Fruit fly (Drosophila melanogaster): ENCODE measurements around the gene CG9231.
A peak's percentile ranks its signal among the peaks of the same experiment; 100 is the strongest.

CG9231 gene

DNA sequence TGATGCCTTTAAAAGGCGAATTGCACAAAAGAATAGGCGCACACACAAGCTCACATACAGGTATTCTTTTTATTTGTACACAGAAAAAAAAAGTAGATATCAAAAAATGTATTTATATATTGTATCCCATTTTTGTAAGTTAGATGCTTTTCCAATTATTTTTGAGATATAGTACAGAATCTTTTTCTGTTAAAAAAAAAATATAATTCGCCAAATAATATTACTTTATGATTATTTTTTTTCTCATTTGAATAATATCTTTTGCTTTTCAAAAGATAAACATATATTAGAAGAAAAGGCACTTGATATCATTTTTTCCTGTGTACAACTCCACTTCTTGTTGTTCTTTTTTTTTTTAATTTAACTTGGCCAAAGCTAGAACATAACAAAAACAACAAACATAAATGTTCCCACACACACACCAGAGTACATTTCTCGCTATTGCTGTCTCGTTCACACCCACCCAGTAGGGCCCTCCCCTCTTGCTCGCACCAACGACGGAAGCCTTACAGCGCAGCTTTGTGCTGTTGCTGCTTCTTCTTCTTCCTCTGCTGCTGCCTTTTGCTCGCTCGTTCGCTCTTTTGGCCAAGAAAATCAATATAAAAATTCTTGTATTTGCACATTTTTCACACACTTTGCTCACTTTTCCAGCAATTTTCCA is 49.1 kb upstream of the CG9231 start (continued):
- TF ChIP-seq CG34422 (GFP tag; IDR thresholded peaks at IDR 0.05) (0 out of 3 replicates have a peak, but pooled peaks have one; percentile 62), CG13424 (tag; optimal IDR thresholded peaks at IDR 0.05) (peak; percentile 63), CG15601 (tag; optimal IDR thresholded peaks at IDR 0.05) (peak; percentile 52), gem (tag; optimal IDR thresholded peaks at IDR 0.05) (peak; percentile 93), stwl (tag; optimal IDR thresholded peaks at IDR 0.05) (no peak), jumu (GFP tag; optimal IDR thresholded peaks at IDR 0.05) (no peak), btn (GFP tag; optimal IDR thresholded peaks at IDR 0.05) (no peak), CG31388 (GFP tag; optimal IDR thresholded peaks at IDR 0.05) (no peak), pfk (GFP tag; optimal IDR thresholded peaks at IDR 0.05) (no peak), CG13775 (GFP tag; optimal IDR thresholded peaks at IDR 0.05) (peak; percentile 30), BEAF-32 (GFP tag; optimal IDR thresholded peaks at IDR 0.05) (no peak), CG3847 (GFP tag; IDR thresholded peaks at IDR 0.05) (peak; percentile 58; the same call in 1 of the 2 replicates), CG5245 (GFP tag; optimal IDR thresholded peaks at IDR 0.05) (peak; percentile 29), CG10979 (tag; optimal IDR thresholded peaks at IDR 0.05) (peak; percentile 92), otp (GFP tag; IDR thresholded peaks at IDR 0.05) (no peak), CG7928 (GFP tag; optimal IDR thresholded peaks at IDR 0.05) (no peak), Xrp1 (GFP tag; IDR thresholded peaks at IDR 0.05) (peak; percentile 83), Sin3A (optimal IDR thresholded peaks at IDR 0.05) (no peak), Ada2b (GFP tag; IDR thresholded peaks at IDR 0.05) (0 out of 2 replicates have a peak, but pooled peaks have one; percentile 48), zen2 (GFP tag; IDR thresholded peaks at IDR 0.05; ENCODE audit: partially characterized antibody) (no peak), CG11695 (GFP tag; IDR thresholded peaks at IDR 0.05) (peak; percentile 91), chif (GFP tag; optimal IDR thresholded peaks at IDR 0.05) (peak in 1 of 2 experiments; percentile 21), vvl (GFP tag; IDR thresholded peaks at IDR 0.05) (peak; percentile 78), grau (tag; optimal IDR thresholded peaks at IDR 0.05) (peak; percentile 77), Bteb2 (GFP tag; optimal IDR thresholded peaks at IDR 0.05) (peak; percentile 14), CG4360 (GFP tag; IDR thresholded peaks at IDR 0.05) (peak; percentile 48), CG18619 (GFP tag; optimal IDR thresholded peaks at IDR 0.05) (peak; percentile 57), CG10431 (GFP tag; optimal IDR thresholded peaks at IDR 0.05) (no peak), ftz-f1 (GFP tag; optimal IDR thresholded peaks at IDR 0.05) (no peak), lmd (GFP tag; IDR thresholded peaks at IDR 0.05) (peak; percentile 81; the same call in 1 of the 2 replicates), pan (optimal IDR thresholded peaks at IDR 0.05) (no peak), pan (GFP tag; optimal IDR thresholded peaks at IDR 0.05 in 1 of 2, IDR thresholded peaks at IDR 0.05 in 1 of 2) (peak in 1 of 2 experiments; percentile 73), CG13894 (tag; optimal IDR thresholded peaks at IDR 0.05) (peak; percentile 65), CG8478 (optimal IDR thresholded peaks at IDR 0.05) (no peak), wdn (GFP tag; IDR thresholded peaks at IDR 0.05) (peak; percentile 29; the same call in 1 of the 2 replicates), CG11247 (GFP tag; IDR thresholded peaks at IDR 0.05) (no peak), z (GFP tag; IDR thresholded peaks at IDR 0.05) (no peak), CG15514 (GFP tag; optimal IDR thresholded peaks at IDR 0.05) (peak; percentile 27), CG13287 (GFP tag; IDR thresholded peaks at IDR 0.05; ENCODE audit: partially characterized antibody) (no peak), HLH3B (GFP tag; IDR thresholded peaks at IDR 0.05) (peak; percentile 77), tin (GFP tag; optimal IDR thresholded peaks at IDR 0.05) (peak; percentile 74), prd (optimal IDR thresholded peaks at IDR 0.05) (no peak), prd (GFP tag; IDR thresholded peaks at IDR 0.05) (peak; percentile 79), CG1603 (tag; optimal IDR thresholded peaks at IDR 0.05) (no peak), Ets65A (GFP tag) (no peak), ewg (GFP tag; optimal IDR thresholded peaks at IDR 0.05) (no peak), CG31365 (tag; optimal IDR thresholded peaks at IDR 0.05) (no peak), CG17359 (tag; optimal IDR thresholded peaks at IDR 0.05) (peak; percentile 80), Hr39 (optimal IDR thresholded peaks at IDR 0.05) (no peak), HmgD (GFP tag; optimal IDR thresholded peaks at IDR 0.05) (no peak), CG3838 (GFP tag; optimal IDR thresholded peaks at IDR 0.05) (no peak), Mes4 (GFP tag; optimal IDR thresholded peaks at IDR 0.05) (no peak)

Data from whole organism, embryonic.